Fruit fly (Drosophila melanogaster): ENCODE measurements around the gene Elovl7.

The Elovl7 gene

dm6 chr3R:7962778-7963494 lies 32.7 kb downstream of the Elovl7 start (continued):
- TF ChIP-seq kah (GFP tag; optimal IDR thresholded peaks at IDR 0.05) (no peak), Nf-YC (tag; optimal IDR thresholded peaks at IDR 0.05) (peak; percentile 79), tna (GFP tag; IDR thresholded peaks at IDR 0.05; ENCODE audit: partially characterized antibody) (no peak), dmrt11E (tag; optimal IDR thresholded peaks at IDR 0.05) (peak; percentile 84), CG3163 (GFP tag; optimal IDR thresholded peaks at IDR 0.05) (no peak), HLHmδ (GFP tag; optimal IDR thresholded peaks at IDR 0.05) (no peak), CG4617 (GFP tag; optimal IDR thresholded peaks at IDR 0.05; ENCODE audit: borderline replicate concordance) (peak; percentile 10), klu (GFP tag; IDR thresholded peaks at IDR 0.05) (no peak), Mrtf (GFP tag; IDR thresholded peaks at IDR 0.05) (no peak), Ada2b (GFP tag; IDR thresholded peaks at IDR 0.05) (0 out of 2 replicates have a peak, but pooled peaks have one; percentile 2), Ptx1 (GFP tag; IDR thresholded peaks at IDR 0.05) (peak; percentile 56), CG18011 (GFP tag; optimal IDR thresholded peaks at IDR 0.05) (no peak), CoRest (tag; optimal IDR thresholded peaks at IDR 0.05) (peak; percentile 72), CG4424 (GFP tag; optimal IDR thresholded peaks at IDR 0.05) (peak; percentile 76), HmgD (GFP tag; optimal IDR thresholded peaks at IDR 0.05) (no peak), Meics (GFP tag; optimal IDR thresholded peaks at IDR 0.05) (no peak), sd (tag; optimal IDR thresholded peaks at IDR 0.05) (no peak), CG13123 (GFP tag; optimal IDR thresholded peaks at IDR 0.05) (no peak), CG18476 (GFP tag; optimal IDR thresholded peaks at IDR 0.05) (no peak), nmo (GFP tag; optimal IDR thresholded peaks at IDR 0.05) (peak; percentile 81), CG4404 (GFP tag; IDR thresholded peaks at IDR 0.05) (no peak), CG2202 (tag; optimal IDR thresholded peaks at IDR 0.05) (no peak), ewg (GFP tag; optimal IDR thresholded peaks at IDR 0.05) (peak; percentile 9), zfh1 (GFP tag; IDR thresholded peaks at IDR 0.05) (peak; percentile 57; the same call in 1 of the 3 replicates), CG12219 (GFP tag; optimal IDR thresholded peaks at IDR 0.05) (no peak), Mad (GFP tag; optimal IDR thresholded peaks at IDR 0.05) (no peak), eve (GFP tag; optimal IDR thresholded peaks at IDR 0.05) (peak in 1 of 2 experiments; percentile 64), phol (tag; optimal IDR thresholded peaks at IDR 0.05) (peak; percentile 82), sima (GFP tag; optimal IDR thresholded peaks at IDR 0.05) (no peak), ems (GFP tag; optimal IDR thresholded peaks at IDR 0.05) (no peak), CG33213 (GFP tag; optimal IDR thresholded peaks at IDR 0.05) (no peak), CG8765 (GFP tag; IDR thresholded peaks at IDR 0.05) (peak; percentile 59; the same call in 1 of the 2 replicates), CrebB (tag; optimal IDR thresholded peaks at IDR 0.05) (no peak), croc (GFP tag; conservative IDR thresholded peaks at IDR 0.05) (peak; percentile 61; the same call in 2 of the 3 replicates), CG15601 (tag; optimal IDR thresholded peaks at IDR 0.05) (no peak), CG12391 (tag; optimal IDR thresholded peaks at IDR 0.05) (peak; percentile 59), H15 (GFP tag; IDR thresholded peaks at IDR 0.05) (peak; percentile 49; the same call in 1 of the 3 replicates), vnd (GFP tag; IDR thresholded peaks at IDR 0.05; ENCODE audit: partially characterized antibody) (no peak), Adf1 (GFP tag; IDR thresholded peaks at IDR 0.05) (no peak), mirr (GFP tag; optimal IDR thresholded peaks at IDR 0.05) (no peak), PHDP (tag; optimal IDR thresholded peaks at IDR 0.05) (no peak), Dip3 (GFP tag; optimal IDR thresholded peaks at IDR 0.05) (no peak), ap (GFP tag; IDR thresholded peaks at IDR 0.05) (0 out of 2 replicates have a peak, but pooled peaks have one; percentile 5), CG10366 (GFP tag; IDR thresholded peaks at IDR 0.05) (no peak), chm (GFP tag; IDR thresholded peaks at IDR 0.05) (no peak), CG14965 (GFP tag; optimal IDR thresholded peaks at IDR 0.05; ENCODE audit: borderline replicate concordance) (no peak), trem (tag; optimal IDR thresholded peaks at IDR 0.05) (peak; percentile 43), CG6683 (GFP tag; optimal IDR thresholded peaks at IDR 0.05) (no peak), ase (GFP tag; IDR thresholded peaks at IDR 0.05) (peak; percentile 6; the same call in 1 of the 3 replicates)

All from whole organism, embryonic.